Fruit fly (Drosophila melanogaster): Measurements from ENCODE around the gene Rbsn-5.

- TF ChIP-seq Gug (GFP tag; IDR thresholded peaks at IDR 0.05) = no peak; the same call in 1 of the 2 replicates
- peak; percentile 77 for TF ChIP-seq Eip75B (GFP tag; optimal IDR thresholded peaks at IDR 0.05)
- peak; percentile 53 for TF ChIP-seq dsx (GFP tag; optimal IDR thresholded peaks at IDR 0.05; ENCODE audit: poor library complexity, severe bottlenecking)
- TF ChIP-seq CG7368 (GFP tag; optimal IDR thresholded peaks at IDR 0.05) = peak; percentile 55
These were observed 3.0 kb upstream of the Rbsn-5 start for dm6 chr2L:8156682-8157081.

Data from whole organism, prepupa.